Fruit fly (Drosophila melanogaster): Measurements from ENCODE around the gene Acat2.

DNA sequence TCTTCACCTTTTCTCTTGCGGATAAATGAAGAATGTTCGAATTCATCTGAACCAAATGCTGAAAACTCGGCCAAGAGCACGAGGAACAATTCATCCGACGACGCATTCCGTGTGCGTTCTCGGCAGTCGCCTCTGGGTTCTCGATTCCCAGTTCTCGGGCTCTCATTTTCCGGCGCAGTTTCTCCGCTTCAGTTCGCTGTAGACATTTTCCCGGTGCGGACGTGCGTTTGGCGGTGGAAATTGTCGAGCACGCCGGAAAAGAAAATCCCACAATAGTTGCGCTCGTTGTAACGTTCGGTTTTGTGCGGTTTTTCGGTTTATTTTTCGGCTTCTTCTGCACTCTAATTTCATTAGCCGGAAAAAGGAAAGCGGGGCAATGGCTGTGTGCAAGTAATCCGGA is 27.0 kb upstream of the Acat2 start, which contains the start of gene CG32333:
- TF ChIP-seq CG34367 (tag; optimal IDR thresholded peaks at IDR 0.05) (no peak), CG13204 (GFP tag; optimal IDR thresholded peaks at IDR 0.05) (no peak), Snoo (tag; optimal IDR thresholded peaks at IDR 0.05) (no peak), Pif1A (GFP tag; optimal IDR thresholded peaks at IDR 0.05) (no peak), CG4496 (GFP tag; IDR thresholded peaks at IDR 0.05) (no peak), CG8159 (tag; optimal IDR thresholded peaks at IDR 0.05) (no peak), Pif1B (GFP tag; optimal IDR thresholded peaks at IDR 0.05) (no peak)
